Fruit fly (Drosophila melanogaster) whole organism, prepupa: ENCODE results near the gene Smyd5.
A peak's percentile ranks its signal among the peaks of the same experiment; 100 is the strongest.

ENCODE experiments used
- CG15336 ChIP-seq: fragments of 200-800 bp; sonication (Bioruptor generic); IDR thresholded peaks from 2 replicates; pipeline ENCODE4 v1.3.6; 2022; ENCODE audit warnings: missing biosample characterization, missing genetic modification characterization
- CG6854 ChIP-seq: fragments of 200-800 bp; sonication (Bioruptor generic); optimal IDR thresholded peaks from 2 replicates; lab custom pipeline; 2017; ENCODE audit warnings: missing biosample characterization, mild to moderate bottlenecking, missing genetic modification characterization
- Hr4 ChIP-seq: fragments of 200-800 bp; sonication (Bioruptor generic); optimal IDR thresholded peaks from 3 replicates; lab custom pipeline; 2016; ENCODE audit warnings: missing biosample characterization, missing genetic modification characterization
- OdsH ChIP-seq: fragments of 200-800 bp; sonication (Bioruptor generic); optimal IDR thresholded peaks from 3 replicates; lab custom pipeline; 2016; ENCODE audit warnings: missing biosample characterization, missing genetic modification characterization
- fd59A ChIP-seq: fragments of 200-800 bp; sonication (Bioruptor generic); optimal IDR thresholded peaks from 2 replicates; lab custom pipeline; 2017; ENCODE audit warnings: missing biosample characterization, mild to moderate bottlenecking, missing genetic modification characterization, missing genetic modification reagents
- spab ChIP-seq: fragments of 200-800 bp; sonication (Bioruptor generic); optimal IDR thresholded peaks from 2 replicates; lab custom pipeline; 2017; ENCODE audit warnings: missing biosample characterization, mild to moderate bottlenecking, missing genetic modification characterization, missing genetic modification reagents
- topi ChIP-seq: fragments of 200-800 bp; sonication (Bioruptor generic); optimal IDR thresholded peaks from 3 replicates; lab custom pipeline; 2016; ENCODE audit warnings: missing biosample characterization, missing genetic modification characterization

dm6 chr3R:21180391-21180796, 38.2 kb downstream of the Smyd5 start:
- TF ChIP-seq CG15336 (peak; percentile 57), fd59A (GFP tag; lab: Kevin White, UChicago) (no peak), OdsH (no peak), topi (GFP tag; lab: Kevin White, UChicago) (peak; percentile 14), CG6854 (GFP tag; lab: Kevin White, UChicago) (peak; percentile 11), Hr4 (GFP tag; lab: Kevin White, UChicago) (peak; percentile 31), spab (GFP tag; lab: Kevin White, UChicago) (no peak)
